Fruit fly (Drosophila melanogaster) whole organism, pupa: ENCODE data around the gene CG13126.

Experiments used
- CG10348 ChIP-seq: fragments of 200-800 bp; sonication (Bioruptor generic); IDR thresholded peaks from 2 replicates; pipeline ENCODE4 v1.3.6; 2022; ENCODE audit warnings: missing biosample characterization, missing genetic modification characterization
- CG12605 ChIP-seq: fragments of 200-800 bp; sonication (Bioruptor generic); IDR thresholded peaks from 2 replicates; pipeline ENCODE4 v1.3.6; 2022; ENCODE audit warnings: missing biosample characterization, missing genetic modification characterization
- CG13204 ChIP-seq: fragments of 200-800 bp; sonication (Bioruptor generic); optimal IDR thresholded peaks from 2 replicates; lab custom pipeline; 2018; ENCODE audit warnings: missing biosample characterization, mild to moderate bottlenecking, missing genetic modification characterization, moderate library complexity
- CG14655 ChIP-seq: fragments of 200-800 bp; sonication (Bioruptor generic); optimal IDR thresholded peaks from 3 replicates; lab custom pipeline; 2017; ENCODE audit warnings: mild to moderate bottlenecking, missing biosample characterization, missing genetic modification reagents, missing genetic modification characterization
- CG15710 ChIP-seq: fragments of 200-800 bp; sonication (Bioruptor generic); optimal IDR thresholded peaks from 2 replicates; lab custom pipeline; 2018; ENCODE audit warnings: missing biosample characterization, mild to moderate bottlenecking, missing genetic modification characterization, moderate library complexity
- CG17806 ChIP-seq: fragments of 200-800 bp; sonication (Bioruptor generic); optimal IDR thresholded peaks from 2 replicates; lab custom pipeline; 2018; ENCODE audit warnings: missing biosample characterization, mild to moderate bottlenecking, missing genetic modification characterization, moderate library complexity
- CG32121 ChIP-seq: fragments of 200-800 bp; sonication (Bioruptor generic); IDR thresholded peaks from 2 replicates; pipeline ENCODE4 v1.3.6; 2022; ENCODE audit warnings: missing biosample characterization, missing genetic modification characterization
- CG34367 ChIP-seq: fragments of 200-800 bp; sonication (Bioruptor generic); optimal IDR thresholded peaks from 2 replicates; lab custom pipeline; 2018; ENCODE audit warnings: missing biosample characterization, mild to moderate bottlenecking, missing genetic modification characterization
- CG4496 ChIP-seq: fragments of 200-800 bp; sonication (Bioruptor generic); IDR thresholded peaks from 3 replicates; pipeline ENCODE4 v1.3.6; 2022; ENCODE audit warnings: missing biosample characterization, missing genetic modification characterization
- CG8159 ChIP-seq: fragments of 200-800 bp; sonication (Bioruptor generic); optimal IDR thresholded peaks from 3 replicates; lab custom pipeline; 2018; ENCODE audit warnings: missing biosample characterization, mild to moderate bottlenecking, missing genetic modification characterization, moderate library complexity
- CG8301 ChIP-seq: fragments of 200-800 bp; sonication (Bioruptor generic); optimal IDR thresholded peaks from 2 replicates; lab custom pipeline; 2018; ENCODE audit warnings: missing biosample characterization, mild to moderate bottlenecking, missing genetic modification characterization
- CG9948 ChIP-seq: fragments of 200-800 bp; sonication (Bioruptor generic); optimal IDR thresholded peaks from 2 replicates; lab custom pipeline; 2018; ENCODE audit warnings: missing biosample characterization, mild to moderate bottlenecking, missing genetic modification characterization, moderate library complexity
- D1 ChIP-seq: fragments of 200-800 bp; sonication (Bioruptor generic); optimal IDR thresholded peaks from 2 replicates; lab custom pipeline; 2018; ENCODE audit warnings: missing biosample characterization, mild to moderate bottlenecking, missing genetic modification characterization, moderate library complexity
- EcR ChIP-seq: fragments of 200-800 bp; sonication (Bioruptor generic); optimal IDR thresholded peaks from 3 replicates; lab custom pipeline; 2019; ENCODE audit warnings: missing biosample characterization, missing genetic modification characterization, mild to moderate bottlenecking, moderate library complexity, missing genetic modification reagents
- Ets98B ChIP-seq: fragments of 200-800 bp; sonication (Bioruptor generic); IDR thresholded peaks from 2 replicates; pipeline ENCODE4 v1.3.6; 2022; ENCODE audit warnings: missing biosample characterization, missing genetic modification characterization
- Pif1A ChIP-seq: fragments of 200-800 bp; sonication (Bioruptor generic); optimal IDR thresholded peaks from 3 replicates; lab custom pipeline; 2016; ENCODE audit warnings: missing biosample characterization, missing genetic modification characterization
- Pif1B ChIP-seq: fragments of 200-800 bp; sonication (Bioruptor generic); optimal IDR thresholded peaks from 3 replicates; lab custom pipeline; 2016; ENCODE audit warnings: missing biosample characterization, missing genetic modification characterization
- Snoo ChIP-seq: fragments of 200-800 bp; sonication (Bioruptor generic); optimal IDR thresholded peaks from 3 replicates; lab custom pipeline; 2017; ENCODE audit warnings: missing biosample characterization, mild to moderate bottlenecking, missing genetic modification characterization, inconsistent platforms
- fd96Ca ChIP-seq: fragments of 200-800 bp; sonication (Bioruptor generic); IDR thresholded peaks from 3 replicates; pipeline ENCODE4 v1.3.6; 2022; ENCODE audit warnings: missing biosample characterization, missing genetic modification characterization
- gl ChIP-seq: fragments of 200-800 bp; sonication (Bioruptor generic); optimal IDR thresholded peaks from 2 replicates; lab custom pipeline; 2018; ENCODE audit warnings: missing biosample characterization, mild to moderate bottlenecking, missing genetic modification characterization
- rn ChIP-seq: fragments of 200-800 bp; sonication (Bioruptor generic); IDR thresholded peaks from 2 replicates; pipeline ENCODE4 v1.3.6; 2022; ENCODE audit warnings: missing biosample characterization, missing genetic modification characterization

CG13126 gene

dm6 chr2L:9946051-9946450 lies 7.9 kb downstream of the CG13126 start:
- TF ChIP-seq D1: no peak
- TF ChIP-seq CG4496: 0 out of 3 replicates have a peak, but pooled peaks have one; percentile 25
- no peak for TF ChIP-seq CG8159

dm6 chr2L:9945086-9945485 lies 8.9 kb downstream of the CG13126 start:
- TF ChIP-seq CG12605 (GFP tag; lab: Robert Waterston, UW) (no peak), gl (tag; lab: Kevin White, UChicago) (peak; percentile 71), Snoo (tag; lab: Kevin White, UChicago) (no peak), Pif1B (GFP tag; lab: Kevin White, UChicago) (peak; percentile 11), CG4496 (0 out of 3 replicates have a peak, but pooled peaks have one; percentile 12), CG15710 (no peak), CG32121 (GFP tag; lab: Robert Waterston, UW) (peak; percentile 21; the same call in 1 of the 2 replicates), D1 (no peak)

- no peak for TF ChIP-seq CG8159
- TF ChIP-seq CG34367 (tag; lab: Kevin White, UChicago): no peak
- TF ChIP-seq EcR (GFP tag; lab: Kevin White, UChicago): no peak
- no peak for TF ChIP-seq Pif1B (GFP tag; lab: Kevin White, UChicago)
- no peak for TF ChIP-seq CG12605 (GFP tag; lab: Robert Waterston, UW)
- TF ChIP-seq D1: no peak
- TF ChIP-seq fd96Ca (GFP tag; lab: Robert Waterston, UW): no peak
Measured at dm6 chr2L:9943521-9943920, 10.5 kb downstream of the CG13126 start.

- TF ChIP-seq fd96Ca (GFP tag; lab: Robert Waterston, UW) (peak; percentile 44; the same call in 1 of the 3 replicates), Snoo (tag; lab: Kevin White, UChicago) (peak; percentile 16), CG4496 (0 out of 3 replicates have a peak, but pooled peaks have one; percentile 39), CG15710 (peak; percentile 4), CG14655 (GFP tag; lab: Kevin White, UChicago) (no peak), CG34367 (tag; lab: Kevin White, UChicago) (peak; percentile 5), Ets98B (GFP tag; lab: Robert Waterston, UW) (peak; percentile 39; the same call in 1 of the 2 replicates), D1 (no peak)
Measured at dm6 chr2L:9938631-9939256, 15.2 kb downstream of the CG13126 start, which contains the start of the genes Datp and CG4619. TSS of gene Datp (minus strand) at chr2L:9938790. TSS of gene CG4619 (plus strand) at chr2L:9938863.

dm6 chr2L:9937908-9938307 lies 16.1 kb downstream of the CG13126 start, which contains the start of gene Arglu1:
TSS of gene Arglu1 (minus strand) at chr2L:9938134.
- TF ChIP-seq CG12605 (GFP tag; lab: Robert Waterston, UW): peak; percentile 35; the same call in 1 of the 2 replicates
- peak; percentile 46; the same call in 1 of the 3 replicates for TF ChIP-seq fd96Ca (GFP tag; lab: Robert Waterston, UW)
- TF ChIP-seq CG4496: peak; percentile 77
- TF ChIP-seq Ets98B (GFP tag; lab: Robert Waterston, UW): peak; percentile 20; the same call in 1 of the 2 replicates
- 0 out of 2 replicates have a peak, but pooled peaks have one; percentile 26 for TF ChIP-seq CG32121 (GFP tag; lab: Robert Waterston, UW)
- no peak for TF ChIP-seq CG14655 (GFP tag; lab: Kevin White, UChicago)
- TF ChIP-seq, all 21 proteins: peak for 5

- TF ChIP-seq Ets98B (GFP tag; lab: Robert Waterston, UW) (no peak), CG17806 (tag; lab: Kevin White, UChicago) (no peak), CG15710 (no peak), Pif1A (no peak)
Measured at dm6 chr2L:9933063-9933462, 20.9 kb downstream of the CG13126 start, which contains the start of gene Cpr30F. TSS of gene Cpr30F (minus strand) at chr2L:9933163.

- TF ChIP-seq Pif1A (no peak), fd96Ca (GFP tag; lab: Robert Waterston, UW) (no peak), CG13204 (no peak), rn (GFP tag; lab: Robert Waterston, UW) (no peak), Ets98B (GFP tag; lab: Robert Waterston, UW) (no peak), CG9948 (no peak), gl (tag; lab: Kevin White, UChicago) (no peak), CG32121 (GFP tag; lab: Robert Waterston, UW) (no peak), CG34367 (tag; lab: Kevin White, UChicago) (no peak), CG15710 (no peak), Snoo (tag; lab: Kevin White, UChicago) (no peak), CG12605 (GFP tag; lab: Robert Waterston, UW) (no peak), EcR (GFP tag; lab: Kevin White, UChicago) (no peak), CG10348 (GFP tag; lab: Robert Waterston, UW) (no peak), CG17806 (tag; lab: Kevin White, UChicago) (no peak), Pif1B (GFP tag; lab: Kevin White, UChicago) (no peak), CG8301 (tag; lab: Kevin White, UChicago) (no peak), CG8159 (no peak), D1 (no peak)
Measured at dm6 chr2L:9930280-9930679, 23.7 kb downstream of the CG13126 start, which contains the start of gene CG42367. TSS of gene CG42367 (plus strand) at chr2L:9930580.
